Worm (Caenorhabditis elegans) whole organism, L3 larva: ENCODE results near the gene pbs-6.

ENCODE experiments used
- ZK546.5 ChIP-seq: sonication (generic microtip); optimal IDR thresholded peaks from 2 replicates; lab custom pipeline; 2017; ENCODE audit warnings: missing biosample characterization, missing genetic modification characterization
- aly-2 ChIP-seq: fragments of 150-350 bp; optimal IDR thresholded peaks from 2 replicates; lab custom pipeline; 2014; ENCODE audit warnings: missing biosample characterization, missing genetic modification characterization
- ama-1 ChIP-seq: fragments of 150-350 bp; optimal IDR thresholded peaks from 2 replicates; lab custom pipeline; 2018
- elt-3 ChIP-seq, 3 experiments: fragments of 150-350 bp in 1 of 3; sonication (generic microtip) in 2 of 3; optimal IDR thresholded peaks; 2 replicates in 2 of 3; 4 replicates in 1 of 3; lab custom pipeline; 2014 to 2017; ENCODE audit warnings: missing biosample characterization in 3 of 3, missing genetic modification characterization in 3 of 3
- fkh-10 ChIP-seq: sonication (generic microtip); optimal IDR thresholded peaks from 2 replicates; lab custom pipeline; 2017; ENCODE audit warnings: missing biosample characterization, missing genetic modification reagents, missing genetic modification characterization
- lin-15B ChIP-seq: fragments of 150-350 bp; optimal IDR thresholded peaks from 2 replicates; lab custom pipeline; 2014; ENCODE audit warnings: missing biosample characterization, missing genetic modification characterization
- nhr-11 ChIP-seq: fragments of 150-350 bp; optimal IDR thresholded peaks from 2 replicates; lab custom pipeline; 2014; ENCODE audit warnings: missing biosample characterization, missing genetic modification characterization
- nhr-12 ChIP-seq: fragments of 150-350 bp; optimal IDR thresholded peaks from 2 replicates; lab custom pipeline; 2014; ENCODE audit warnings: missing biosample characterization, missing genetic modification characterization
- nhr-237 ChIP-seq: fragments of 150-350 bp; optimal IDR thresholded peaks from 2 replicates; lab custom pipeline; 2014; ENCODE audit warnings: missing biosample characterization, missing genetic modification characterization
- nhr-43 ChIP-seq: sonication (generic microtip); optimal IDR thresholded peaks from 2 replicates; lab custom pipeline; 2016; ENCODE audit warnings: mild to moderate bottlenecking, missing genetic modification characterization, missing compliant biosample characterization; ENCODE audit not compliant: poor library complexity, severe bottlenecking
- nhr-76 ChIP-seq: fragments of 150-350 bp; sonication (generic microtip); optimal IDR thresholded peaks from 5 replicates; lab custom pipeline; 2014; ENCODE audit warnings: missing biosample characterization, missing genetic modification characterization
- pha-4 ChIP-seq: fragments of 150-350 bp; optimal IDR thresholded peaks from 2 replicates; lab custom pipeline; 2014; ENCODE audit warnings: missing biosample characterization, missing genetic modification reagents, missing genetic modification characterization
- snpc-4 ChIP-seq: fragments of 150-350 bp; optimal IDR thresholded peaks from 2 replicates; lab custom pipeline; 2014; ENCODE audit warnings: missing biosample characterization, missing genetic modification characterization
- ztf-11 ChIP-seq: fragments of 150-350 bp; optimal IDR thresholded peaks from 2 replicates; lab custom pipeline; 2014; ENCODE audit warnings: missing biosample characterization, missing genetic modification characterization

- TF ChIP-seq pha-4 (no peak), nhr-237 (tag; lab: Kevin White, UChicago) (no peak), ama-1 (no peak), aly-2 (tag; lab: Kevin White, UChicago) (no peak), ztf-11 (no peak), snpc-4 (tag; lab: Kevin White, UChicago) (no peak), lin-15B (tag; lab: Kevin White, UChicago) (no peak), ZK546.5 (tag; lab: Kevin White, UChicago) (no peak), fkh-10 (GFP tag; lab: Kevin White, UChicago) (no peak), nhr-43 (tag; lab: Kevin White, UChicago) (no peak), nhr-12 (no peak), elt-3 (tag; optimal IDR thresholded peaks at IDR 0.05; lab: Kevin White, UChicago) (no peak), nhr-11 (tag; lab: Kevin White, UChicago) (no peak), nhr-76 (tag; lab: Kevin White, UChicago) (no peak)
Observed at ce11 chrIII:8258045-8258444, 14.2 kb upstream of the pbs-6 start, which contains the start of gene ncr-2.
